Worm (Caenorhabditis elegans) whole organism, L4/young adult: ENCODE data around the gene B0244.15.

Experiments
- W03F9.2 ChIP-seq: fragments of 150-350 bp; optimal IDR thresholded peaks from 2 replicates; lab custom pipeline; 2014; ENCODE audit warnings: missing biosample characterization, missing genetic modification characterization
- dao-5 ChIP-seq: sonication (generic microtip); optimal IDR thresholded peaks from 2 replicates; lab custom pipeline; 2016; ENCODE audit warnings: missing genotype, missing genetic modification characterization, moderate library complexity, missing compliant biosample characterization
- him-1 ChIP-seq: sonication (generic microtip); optimal IDR thresholded peaks from 2 replicates; lab custom pipeline; 2016; ENCODE audit warnings: missing genotype, missing genetic modification reagents, missing genetic modification characterization, missing compliant biosample characterization

B0244.15 gene

DNA sequence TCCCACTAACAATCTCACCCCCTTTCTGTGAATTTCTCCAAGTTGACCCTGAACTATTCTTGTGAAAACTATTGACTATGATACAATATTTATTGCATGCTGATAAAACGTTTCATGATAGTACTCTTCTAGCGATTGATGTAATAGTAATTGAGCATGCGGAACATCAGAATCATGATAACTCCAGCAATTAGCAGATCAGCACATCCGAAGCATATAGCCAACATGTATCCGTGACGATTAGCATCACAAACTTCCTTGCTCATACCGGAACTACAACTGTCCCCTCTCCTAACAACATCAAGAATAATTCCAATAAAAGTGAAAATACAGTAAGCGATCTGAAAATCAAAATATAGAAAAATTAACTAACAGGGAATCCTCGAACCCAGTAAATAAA lies 13.1 kb upstream of the B0244.15 start:
- no peak for TF ChIP-seq dao-5 (tag; lab: Kevin White, UChicago)
- TF ChIP-seq W03F9.2 (tag; lab: Kevin White, UChicago): no peak
- no peak for TF ChIP-seq him-1

DNA sequence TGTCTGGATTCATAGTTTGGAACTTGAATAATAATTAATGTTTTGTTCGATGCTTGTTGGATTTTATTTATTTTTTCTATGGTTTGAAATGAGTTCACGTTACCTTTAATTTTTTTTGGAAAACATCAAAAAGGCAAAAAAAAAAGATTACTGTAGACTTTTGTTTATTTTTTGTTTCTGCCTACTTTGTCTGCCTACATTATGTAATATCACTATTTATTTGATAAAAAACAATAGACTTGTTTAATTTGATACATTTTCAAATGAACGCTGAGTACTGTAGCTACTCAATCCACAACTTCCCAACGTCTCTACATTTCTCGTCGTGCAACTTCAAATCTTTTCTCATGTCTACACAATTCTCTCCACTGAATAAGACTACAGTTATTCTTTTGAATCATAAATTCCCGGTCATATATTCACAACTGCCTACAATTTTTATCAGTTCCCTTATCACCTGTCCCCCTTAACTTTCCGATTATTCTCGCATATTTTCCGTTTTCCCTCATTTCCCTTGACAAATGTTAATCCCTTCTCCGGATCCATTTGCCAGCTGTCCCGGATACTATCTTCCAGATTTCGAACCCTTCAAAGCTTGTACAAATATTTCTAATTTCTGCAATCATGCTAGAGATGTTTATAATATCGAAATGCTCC lies 12.1 kb upstream of the B0244.15 start, which contains the start of the genes B0244.9 and B0244.7:
Gene B0244.9 (minus strand): TSS at position 51 of the 657 bp plus-strand sequence.
Gene B0244.7 (plus strand): TSS at position 522 of the 657 bp plus-strand sequence.
- no peak for TF ChIP-seq W03F9.2 (tag; lab: Kevin White, UChicago)
- no peak for TF ChIP-seq dao-5 (tag; lab: Kevin White, UChicago)
- TF ChIP-seq him-1: no peak

DNA sequence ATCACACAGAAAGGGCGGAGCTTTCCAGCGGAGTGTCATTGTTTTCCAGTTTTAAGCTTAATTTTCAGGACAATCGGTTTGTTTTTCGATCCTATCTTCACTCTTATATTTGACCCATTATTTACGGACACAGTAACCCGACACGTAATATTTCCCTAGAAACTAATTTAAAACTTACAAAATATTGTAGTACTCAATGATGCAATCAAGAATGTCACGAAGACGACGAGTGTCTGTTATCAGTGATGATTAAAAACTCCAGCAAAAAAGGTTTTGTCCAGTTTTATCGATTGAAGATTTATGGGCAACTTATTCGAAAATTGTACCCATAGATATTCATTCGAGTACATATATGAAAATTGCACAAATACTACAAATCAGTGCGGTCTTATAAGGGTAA lies 10.3 kb upstream of the B0244.15 start, which contains the start of gene B0244.17:
Gene B0244.17 (plus strand): TSS at position 301 of the 400 bp plus-strand sequence.
- TF ChIP-seq dao-5 (tag; lab: Kevin White, UChicago) (no peak), W03F9.2 (tag; lab: Kevin White, UChicago) (no peak), him-1 (no peak)

DNA sequence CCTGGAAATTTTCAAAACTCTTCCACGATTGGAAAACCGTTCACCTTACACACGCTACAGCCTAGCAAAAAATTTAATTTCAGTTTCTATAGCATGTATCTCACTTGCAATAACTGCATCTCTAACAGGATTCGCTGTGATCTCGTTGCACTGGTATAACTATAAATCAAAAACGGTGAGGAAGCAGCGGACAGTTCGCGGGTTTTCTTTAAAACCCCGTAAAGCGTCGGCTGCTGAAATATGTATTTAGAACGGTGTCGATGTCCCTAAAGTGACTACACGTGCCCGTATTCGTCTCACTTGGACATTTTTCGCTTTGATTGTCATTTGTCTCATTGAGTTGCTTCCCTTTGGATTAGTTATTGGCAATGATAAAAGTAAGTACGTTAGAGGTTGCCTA lies 8.9 kb upstream of the B0244.15 start:
- TF ChIP-seq W03F9.2 (tag; lab: Kevin White, UChicago) (no peak), him-1 (no peak), dao-5 (tag; lab: Kevin White, UChicago) (no peak)

DNA sequence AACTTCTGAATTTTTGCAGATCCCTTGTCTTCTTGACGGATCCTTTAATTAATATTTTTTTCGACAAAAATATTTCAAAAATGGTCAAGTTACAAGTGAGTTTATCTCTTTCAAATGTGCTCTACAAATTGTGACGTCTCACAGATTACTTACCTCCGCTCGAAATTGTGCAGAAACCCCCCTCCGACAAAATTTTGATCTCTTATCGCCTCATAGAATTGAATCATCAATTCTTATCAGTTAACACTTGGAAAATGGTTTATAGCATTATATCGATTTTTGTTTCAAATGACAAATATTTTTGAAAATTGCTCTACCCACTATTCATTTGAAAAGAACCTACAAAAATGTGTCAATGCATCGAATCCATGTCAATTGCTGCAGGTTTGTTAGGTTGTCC lies 8.3 kb upstream of the B0244.15 start, which contains the start of gene B0244.10:
Gene B0244.10 (plus strand): TSS at position 254 of the 400 bp plus-strand sequence.
- no peak for TF ChIP-seq him-1
- no peak for TF ChIP-seq dao-5 (tag; lab: Kevin White, UChicago)
- TF ChIP-seq W03F9.2 (tag; lab: Kevin White, UChicago): no peak

DNA sequence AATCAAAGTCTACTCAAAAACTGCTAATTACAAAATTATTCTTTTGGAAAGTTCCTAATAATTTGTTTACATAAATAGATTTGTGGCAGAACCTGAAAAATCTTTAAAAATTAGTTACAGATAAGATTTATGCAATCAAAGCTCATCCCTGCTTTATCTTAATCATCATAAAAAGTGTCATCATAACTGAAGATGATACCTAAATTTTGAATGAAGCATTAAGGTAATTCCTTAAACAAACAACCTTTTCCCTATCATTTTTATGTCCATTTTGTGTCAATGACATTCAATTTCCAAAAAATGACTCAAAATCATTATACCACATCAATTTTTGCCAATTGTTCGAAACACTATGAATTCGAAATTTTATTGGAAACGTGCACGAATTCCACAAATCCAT lies 5.5 kb upstream of the B0244.15 start, which contains the start of gene B0244.6:
Gene B0244.6 (plus strand): TSS at position 301 of the 400 bp plus-strand sequence.
- TF ChIP-seq him-1 (no peak), dao-5 (tag; lab: Kevin White, UChicago) (no peak)

DNA sequence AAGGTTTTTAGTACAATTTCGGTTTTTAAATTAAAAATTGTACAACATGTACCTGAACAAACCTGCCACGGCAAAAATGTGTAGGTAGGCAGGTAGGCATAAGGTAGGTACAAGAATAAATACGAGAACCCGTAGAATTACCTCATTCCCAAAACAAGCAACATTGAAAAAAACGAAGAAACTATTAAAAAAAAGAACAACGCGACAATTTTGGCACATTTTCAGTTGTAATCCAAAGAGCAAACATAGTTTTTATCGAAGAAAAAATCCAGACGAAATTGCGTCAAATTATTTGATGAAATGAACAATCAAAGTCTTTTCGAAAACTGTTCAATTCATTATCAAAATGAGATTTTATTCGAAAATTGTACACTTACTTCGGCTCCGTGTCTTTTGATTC lies 2.5 kb upstream of the B0244.15 start, which contains the start of gene B0244.16:
Gene B0244.16 (plus strand): TSS at position 301 of the 400 bp plus-strand sequence.
- TF ChIP-seq W03F9.2 (tag; lab: Kevin White, UChicago): no peak
- TF ChIP-seq him-1: no peak
- no peak for TF ChIP-seq dao-5 (tag; lab: Kevin White, UChicago)

DNA sequence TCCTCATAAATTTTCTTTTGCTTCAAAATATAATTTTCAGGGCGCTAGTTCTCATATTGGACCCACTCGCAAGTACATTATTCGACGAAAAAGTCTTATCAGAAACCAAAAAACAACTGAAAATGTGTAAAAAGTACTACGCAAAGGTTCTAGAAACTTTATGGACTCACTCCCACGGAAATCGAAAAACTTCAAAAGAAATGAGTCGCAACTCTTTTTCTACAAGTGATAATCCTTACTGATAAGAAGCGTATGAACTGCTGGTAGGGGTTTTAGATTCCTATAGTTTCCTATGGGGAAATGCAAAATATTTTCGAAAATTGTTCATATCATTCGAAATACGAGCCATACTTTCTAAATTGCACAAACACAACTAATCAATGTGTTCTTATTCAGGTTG lies 1.4 kb downstream of the B0244.15 start, which contains the start of gene B0244.5:
Gene B0244.5 (plus strand): TSS at position 301 of the 400 bp plus-strand sequence.
- TF ChIP-seq him-1 (no peak), dao-5 (tag; lab: Kevin White, UChicago) (no peak), W03F9.2 (tag; lab: Kevin White, UChicago) (no peak)

DNA sequence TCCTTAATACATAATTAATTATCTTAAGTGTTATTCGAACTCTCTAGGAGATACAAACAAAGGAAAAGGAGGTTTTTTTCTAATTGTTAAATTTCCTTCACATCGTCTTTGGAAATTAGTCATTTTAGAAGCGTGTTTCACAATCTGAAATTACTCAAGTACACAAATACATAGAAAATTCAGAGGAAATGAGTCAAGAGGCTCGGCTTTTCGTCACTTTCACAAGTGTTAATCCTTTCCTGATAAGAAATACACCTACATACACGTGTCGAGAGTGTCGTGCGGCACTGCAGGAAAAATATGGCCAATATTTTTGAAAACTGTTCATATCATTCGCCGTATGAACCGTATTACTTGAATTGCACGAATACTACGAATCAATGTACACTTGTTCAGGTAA lies 4.0 kb downstream of the B0244.15 start, which contains the start of gene B0244.4:
Gene B0244.4 (plus strand): TSS at position 301 of the 400 bp plus-strand sequence.
- TF ChIP-seq dao-5 (tag; lab: Kevin White, UChicago) (no peak), him-1 (no peak), W03F9.2 (tag; lab: Kevin White, UChicago) (no peak)

DNA sequence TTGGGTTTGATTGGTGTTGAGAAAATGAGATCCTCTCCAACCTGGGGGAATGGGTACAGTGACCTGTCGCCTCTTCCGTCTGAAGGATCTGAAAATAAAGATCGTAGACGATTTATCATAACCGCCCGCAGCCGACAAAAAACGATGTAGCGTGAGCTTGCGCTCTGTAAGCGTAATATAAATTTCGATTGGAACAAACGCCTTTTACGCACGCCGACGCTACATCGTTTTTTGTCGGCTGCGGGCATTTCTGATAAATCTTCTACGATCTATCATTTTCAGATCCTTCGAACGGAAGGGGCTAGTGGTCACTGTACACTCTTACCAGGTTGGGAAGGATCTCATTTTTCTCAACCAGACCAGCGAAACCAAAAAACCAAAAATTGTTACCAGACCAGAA lies 5.2 kb downstream of the B0244.15 start:
- TF ChIP-seq him-1: no peak
- TF ChIP-seq W03F9.2 (tag; lab: Kevin White, UChicago): no peak
- TF ChIP-seq dao-5 (tag; lab: Kevin White, UChicago): no peak

DNA sequence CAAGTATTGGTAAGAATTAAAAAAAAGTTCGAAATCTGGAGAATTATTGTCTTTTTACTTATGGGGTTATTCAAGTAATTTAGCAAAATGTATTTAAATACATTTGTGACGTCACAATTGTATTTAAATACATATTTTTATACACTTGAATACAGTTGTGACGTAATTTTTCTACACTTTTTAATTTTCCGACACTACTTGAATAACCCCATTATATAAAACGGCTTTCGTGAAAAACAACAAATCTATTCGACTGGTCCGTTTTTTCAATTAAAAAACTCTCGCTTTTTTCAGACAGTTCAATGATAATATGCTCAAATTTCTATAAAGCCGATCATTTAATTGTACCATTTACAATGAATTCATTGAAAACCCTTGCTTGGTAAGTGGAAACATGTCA lies 7.3 kb downstream of the B0244.15 start:
- TF ChIP-seq W03F9.2 (tag; lab: Kevin White, UChicago) (no peak), him-1 (no peak), dao-5 (tag; lab: Kevin White, UChicago) (no peak)

DNA sequence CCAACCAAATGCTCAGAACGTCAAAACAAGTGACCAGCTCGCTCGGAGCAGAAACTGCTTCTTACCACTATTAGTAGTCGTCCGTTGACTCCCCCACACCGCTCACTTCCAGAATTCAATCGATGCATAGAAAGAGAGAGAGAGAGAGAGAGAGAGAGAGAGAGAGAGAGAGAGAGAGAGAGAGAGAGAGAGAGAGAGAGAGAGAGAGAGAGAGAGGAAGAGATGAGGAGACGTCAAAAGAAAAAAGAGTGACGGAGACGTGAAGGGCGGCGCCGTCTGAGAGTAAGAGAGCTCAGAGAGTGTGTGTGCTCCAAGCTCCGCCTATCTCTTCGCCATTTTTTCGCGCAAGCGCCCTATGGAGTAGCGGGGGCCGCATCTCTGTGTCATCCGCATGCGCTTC lies 12.0 kb downstream of the B0244.15 start, which contains the start of gene ida-1:
Gene ida-1 (plus strand): TSS at position 336 of the 400 bp plus-strand sequence.
- TF ChIP-seq him-1: peak; percentile 41
- TF ChIP-seq W03F9.2 (tag; lab: Kevin White, UChicago): no peak
- TF ChIP-seq dao-5 (tag; lab: Kevin White, UChicago): no peak

DNA sequence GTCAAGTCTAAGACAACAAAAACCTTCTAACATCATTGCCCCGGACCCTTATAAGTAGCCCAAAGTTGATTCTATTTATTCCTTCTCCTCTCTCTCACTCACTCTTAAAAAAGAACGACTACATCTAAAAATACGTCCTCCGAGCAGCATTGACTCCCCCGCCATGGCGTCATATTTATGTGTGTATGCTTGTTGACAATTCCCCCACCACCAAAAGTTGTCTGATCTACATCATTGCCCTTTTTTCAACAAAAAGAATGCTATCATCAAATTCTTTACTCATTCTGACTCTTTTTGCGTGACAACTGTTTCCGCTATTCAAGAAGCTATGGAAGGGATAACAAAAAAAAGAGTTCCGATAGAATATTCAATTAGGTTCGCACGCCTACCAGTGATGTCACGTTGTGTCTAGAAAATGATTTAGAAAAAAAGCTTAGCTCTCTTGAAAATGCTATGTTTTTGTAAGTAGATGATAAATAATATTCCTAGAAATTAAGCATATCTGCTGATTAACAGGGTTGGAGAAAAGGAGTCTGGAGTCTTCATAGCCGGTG lies 14.4 kb downstream of the B0244.15 start:
- TF ChIP-seq dao-5 (tag; lab: Kevin White, UChicago) (no peak), W03F9.2 (tag; lab: Kevin White, UChicago) (no peak)

DNA sequence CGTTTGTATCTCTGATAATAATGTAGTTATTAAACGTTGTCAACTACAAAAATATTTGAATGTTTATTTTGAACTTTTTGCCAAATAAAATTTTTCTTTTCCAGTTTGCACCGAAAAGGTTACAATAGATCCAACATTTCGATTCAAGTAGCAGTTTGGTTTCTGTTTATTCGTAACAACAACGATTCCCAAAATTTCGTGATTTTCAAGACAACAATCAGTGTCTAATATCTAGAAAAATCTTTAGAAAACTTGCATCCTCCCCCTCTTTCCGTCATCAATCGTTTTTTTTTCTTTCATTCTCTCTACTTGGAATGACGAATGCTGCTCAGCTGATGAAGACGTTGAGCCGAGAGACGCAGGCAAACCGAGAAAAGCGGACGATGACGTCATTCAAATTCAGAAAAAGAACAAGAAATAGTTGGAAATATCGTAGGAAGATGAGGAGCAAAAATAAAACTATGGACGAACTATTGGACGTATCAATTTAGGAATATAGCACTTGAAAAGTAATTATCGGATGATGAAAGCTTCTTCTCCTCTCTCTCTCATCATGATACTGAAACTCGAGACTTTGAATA lies 15.4 kb downstream of the B0244.15 start:
- TF ChIP-seq him-1: peak; percentile 64
- TF ChIP-seq dao-5 (tag; lab: Kevin White, UChicago): no peak
- TF ChIP-seq W03F9.2 (tag; lab: Kevin White, UChicago): peak; percentile 5
